Fruit fly (Drosophila melanogaster) whole organism: Measurements from ENCODE around the gene REPTOR-BP.

ENCODE experiments used
- CG8478 ChIP-seq: fragments of >200 bp; optimal IDR thresholded peaks from 2 replicates; lab custom pipeline; 2018; ENCODE audit warnings: inconsistent platforms
- Dll ChIP-seq: fragments of >200 bp; optimal IDR thresholded peaks from 2 replicates; lab custom pipeline; 2017
- psq ChIP-seq: fragments of >200 bp; optimal IDR thresholded peaks from 2 replicates; lab custom pipeline; 2017

DNA sequence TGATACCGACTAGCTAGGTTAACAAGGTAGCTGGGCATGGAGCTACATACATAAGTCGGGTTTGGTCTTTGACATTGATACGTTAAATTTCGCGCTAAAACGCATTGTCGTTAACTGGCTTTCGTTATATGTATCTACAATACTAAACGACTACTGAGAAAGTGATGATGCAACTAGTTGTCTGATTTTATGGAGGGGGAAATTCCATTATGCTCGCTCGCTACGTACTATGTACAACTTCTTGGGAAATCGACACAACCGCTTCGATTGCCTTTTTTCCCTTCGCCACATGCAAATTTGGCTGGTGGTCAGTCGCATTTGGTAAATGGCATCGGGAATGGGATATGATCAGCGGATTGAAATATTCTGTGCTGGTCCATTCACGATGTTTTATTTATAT is 43.9 kb upstream of the REPTOR-BP start:
- TF ChIP-seq CG8478 (lab: Kevin White, UChicago), result no peak
- no peak for TF ChIP-seq Dll (lab: Kevin White, UChicago)
- TF ChIP-seq psq (lab: Kevin White, UChicago), result no peak
